Worm (Caenorhabditis elegans) whole organism, late embryonic: ENCODE results near the gene unc-82.
"Not testable (repeated sequence)": the region's sequence is repeated elsewhere in the genome, so short reads cannot be mapped to it uniquely, and the experiment has no call there.

Experiments used
- C38D4.7 ChIP-seq: fragments of 200-800 bp; sonication (Bioruptor generic); optimal IDR thresholded peaks from 2 replicates; lab custom pipeline; 2018; ENCODE audit warnings: mild to moderate bottlenecking, missing genetic modification characterization, moderate library complexity, missing compliant biosample characterization
- ceh-30 ChIP-seq: fragments of 150-350 bp; optimal IDR thresholded peaks from 2 replicates; lab custom pipeline; 2014; ENCODE audit warnings: missing biosample characterization, missing genetic modification characterization
- ceh-34 ChIP-seq: sonication (generic microtip); optimal IDR thresholded peaks from 2 replicates; lab custom pipeline; 2016; ENCODE audit warnings: mild to moderate bottlenecking, missing genetic modification characterization, missing compliant biosample characterization
- ceh-6 ChIP-seq: fragments of 200-800 bp; sonication (Bioruptor generic); optimal IDR thresholded peaks from 2 replicates; lab custom pipeline; 2018; ENCODE audit warnings: mild to moderate bottlenecking, missing genetic modification characterization, missing compliant biosample characterization
- dmd-4 ChIP-seq: sonication (generic microtip); optimal IDR thresholded peaks from 2 replicates; lab custom pipeline; 2016; ENCODE audit warnings: borderline replicate concordance, missing genetic modification characterization, missing compliant biosample characterization
- dve-1 ChIP-seq: sonication (generic microtip); optimal IDR thresholded peaks from 2 replicates; lab custom pipeline; 2017; ENCODE audit warnings: antibody characterized with exemption, mild to moderate bottlenecking, missing genetic modification characterization, missing compliant biosample characterization
- elt-2 ChIP-seq: sonication (generic microtip); optimal IDR thresholded peaks from 2 replicates; lab custom pipeline; 2016; ENCODE audit warnings: missing genetic modification reagents, missing genetic modification characterization, missing compliant biosample characterization
- pag-3 ChIP-seq: sonication (generic microtip); optimal IDR thresholded peaks from 2 replicates; lab custom pipeline; 2016; ENCODE audit warnings: missing compliant biosample characterization, missing genetic modification characterization, borderline replicate concordance
- pha-4 ChIP-seq: fragments of 150-350 bp; optimal IDR thresholded peaks from 2 replicates; lab custom pipeline; 2018; ENCODE audit warnings: missing biosample characterization, missing genetic modification reagents, missing genetic modification characterization
- pros-1 ChIP-seq: fragments of 150-350 bp; optimal IDR thresholded peaks from 2 replicates; lab custom pipeline; 2014; ENCODE audit warnings: missing biosample characterization, missing genetic modification reagents, missing genetic modification characterization
- ref-2 ChIP-seq: sonication (generic microtip); optimal IDR thresholded peaks from 2 replicates; lab custom pipeline; 2016; ENCODE audit warnings: missing genetic modification characterization, missing compliant biosample characterization

- not testable (repeated sequence) for TF ChIP-seq ref-2 (tag; lab: Kevin White, UChicago); pros-1; ceh-30 (tag; lab: Kevin White, UChicago); ceh-6 (GFP tag; lab: Kevin White, UChicago); C38D4.7 (GFP tag; lab: Kevin White, UChicago); dmd-4 (tag; lab: Kevin White, UChicago); pha-4; elt-2 (tag; lab: Kevin White, UChicago); pag-3 (tag; lab: Kevin White, UChicago); dve-1; ceh-34
Measured at ce11 chrIV:7374847-7375246, 49.5 kb upstream of the unc-82 start, which contains the start of gene T12B3.3.
